Fruit fly (Drosophila melanogaster): Measurements from ENCODE around the gene Neto.

- TF ChIP-seq pan (optimal IDR thresholded peaks at IDR 0.05) (no peak), foxo (GFP tag; optimal IDR thresholded peaks at IDR 0.05) (no peak), tai (GFP tag; optimal IDR thresholded peaks at IDR 0.05) (no peak), br (GFP tag; optimal IDR thresholded peaks at IDR 0.05) (no peak), Abd-B (GFP tag; optimal IDR thresholded peaks at IDR 0.05) (no peak), psq (GFP tag; optimal IDR thresholded peaks at IDR 0.05) (no peak), Hr83 (GFP tag; optimal IDR thresholded peaks at IDR 0.05; ENCODE audit: poor library complexity, severe bottlenecking) (no peak), dsf (GFP tag; optimal IDR thresholded peaks at IDR 0.05; ENCODE audit: borderline replicate concordance) (no peak), usp (GFP tag; optimal IDR thresholded peaks at IDR 0.05) (no peak), Dif (GFP tag; optimal IDR thresholded peaks at IDR 0.05; ENCODE audit: partially characterized antibody) (no peak), Sp1 (GFP tag; optimal IDR thresholded peaks at IDR 0.05) (no peak), Rel (GFP tag; optimal IDR thresholded peaks at IDR 0.05) (no peak), Rel (tag; optimal IDR thresholded peaks at IDR 0.05) (peak; percentile 92), Mio (GFP tag; optimal IDR thresholded peaks at IDR 0.05) (no peak)
These were observed 49.7 kb upstream of the Neto start for dm6 chrX:13395988-13396377.
